Worm (Caenorhabditis elegans) whole organism, L2 larva: ENCODE results near the gene klp-3.
A peak's percentile ranks its signal among the peaks of the same experiment; 100 is the strongest.

Experiments
- C34F6.9 ChIP-seq: fragments of 150-350 bp; optimal IDR thresholded peaks from 2 replicates; lab custom pipeline; 2014; ENCODE audit warnings: missing biosample characterization, missing genetic modification characterization
- F13H6.1 ChIP-seq: sonication (generic microtip); optimal IDR thresholded peaks from 2 replicates; lab custom pipeline; 2016; ENCODE audit warnings: missing genetic modification characterization, missing compliant biosample characterization
- R02D3.7 ChIP-seq: fragments of 150-350 bp; optimal IDR thresholded peaks from 2 replicates; lab custom pipeline; 2014; ENCODE audit warnings: missing biosample characterization, missing genetic modification characterization
- Y55F3AM.14 ChIP-seq: fragments of 200-800 bp; sonication (Bioruptor generic); optimal IDR thresholded peaks from 2 replicates; lab custom pipeline; 2018; ENCODE audit warnings: mild to moderate bottlenecking, missing genetic modification characterization, missing compliant biosample characterization
- ZK546.5 ChIP-seq: sonication (generic microtip); optimal IDR thresholded peaks from 2 replicates; lab custom pipeline; 2017; ENCODE audit warnings: missing biosample characterization, missing genetic modification characterization
- aly-2 ChIP-seq: fragments of 150-350 bp; optimal IDR thresholded peaks from 2 replicates; lab custom pipeline; 2014; ENCODE audit warnings: missing biosample characterization, missing genetic modification characterization
- blmp-1 ChIP-seq: sonication (generic microtip); optimal IDR thresholded peaks from 2 replicates; lab custom pipeline; 2017; ENCODE audit warnings: missing genetic modification characterization, mild to moderate bottlenecking, missing compliant biosample characterization, antibody characterized with exemption, moderate library complexity; ENCODE audit not compliant: insufficient read depth
- ceh-16 ChIP-seq: fragments of 150-350 bp; optimal IDR thresholded peaks from 2 replicates; lab custom pipeline; 2014; ENCODE audit warnings: missing biosample characterization, missing genetic modification characterization
- ceh-82 ChIP-seq: fragments of 150-350 bp; optimal IDR thresholded peaks from 2 replicates; lab custom pipeline; 2014; ENCODE audit warnings: missing biosample characterization, missing genetic modification characterization
- crh-2 ChIP-seq: sonication (generic microtip); optimal IDR thresholded peaks from 2 replicates; lab custom pipeline; 2017; ENCODE audit warnings: missing biosample characterization, missing genetic modification characterization
- dmd-4 ChIP-seq: sonication (generic microtip); optimal IDR thresholded peaks from 2 replicates; lab custom pipeline; 2017; ENCODE audit warnings: missing biosample characterization, missing genetic modification characterization
- egl-27 ChIP-seq: sonication (generic microtip); optimal IDR thresholded peaks from 3 replicates; lab custom pipeline; 2017; ENCODE audit warnings: missing biosample characterization, missing genetic modification reagents, missing genetic modification characterization
- elt-1 ChIP-seq: fragments of 150-350 bp; optimal IDR thresholded peaks from 2 replicates; lab custom pipeline; 2014; ENCODE audit warnings: missing biosample characterization, missing genetic modification characterization
- elt-3 ChIP-seq: sonication (generic microtip); optimal IDR thresholded peaks from 2 replicates; lab custom pipeline; 2017; ENCODE audit warnings: missing biosample characterization, missing genetic modification characterization
- fos-1 ChIP-seq: fragments of 150-350 bp; optimal IDR thresholded peaks from 2 replicates; lab custom pipeline; 2014; ENCODE audit warnings: missing biosample characterization, missing genetic modification characterization
- gmeb-1 ChIP-seq: fragments of 150-350 bp; optimal IDR thresholded peaks from 2 replicates; lab custom pipeline; 2014; ENCODE audit warnings: missing biosample characterization, missing genetic modification characterization
- lin-11 ChIP-seq: fragments of 150-350 bp; sonication (generic microtip); optimal IDR thresholded peaks from 2 replicates; lab custom pipeline; 2014; ENCODE audit warnings: missing biosample characterization, missing genetic modification characterization, inconsistent platforms, mixed read lengths
- lin-13 ChIP-seq: fragments of 150-350 bp; optimal IDR thresholded peaks from 2 replicates; lab custom pipeline; 2014; ENCODE audit warnings: missing biosample characterization, missing genetic modification reagents, missing genetic modification characterization
- lin-39 ChIP-seq: fragments of 150-350 bp; optimal IDR thresholded peaks from 2 replicates; lab custom pipeline; 2014; ENCODE audit warnings: missing biosample characterization, missing genetic modification reagents, missing genetic modification characterization
- lsy-2 ChIP-seq, 2 experiments: fragments of 150-350 bp in 1 of 2; sonication (generic microtip) in 1 of 2; optimal IDR thresholded peaks; 2 replicates each; lab custom pipeline; 2014 to 2017; ENCODE audit warnings: missing biosample characterization in 2 of 2, missing genetic modification characterization in 2 of 2
- mab-5 ChIP-seq: fragments of 150-350 bp; optimal IDR thresholded peaks from 2 replicates; lab custom pipeline; 2014; ENCODE audit warnings: missing biosample characterization, missing genetic modification characterization
- mbf-1 ChIP-seq: sonication (generic microtip); optimal IDR thresholded peaks from 2 replicates; lab custom pipeline; 2017; ENCODE audit warnings: missing biosample characterization, missing genetic modification characterization
- mdl-1 ChIP-seq, 2 experiments: fragments of 150-350 bp in 1 of 2; sonication (generic microtip) in 1 of 2; optimal IDR thresholded peaks; 2 replicates each; lab custom pipeline; 2017; ENCODE audit warnings: missing biosample characterization in 2 of 2, missing genetic modification characterization in 2 of 2
- nhr-10 ChIP-seq: sonication (generic microtip); optimal IDR thresholded peaks from 2 replicates; lab custom pipeline; 2017; ENCODE audit warnings: missing biosample characterization, missing genetic modification characterization
- nhr-11 ChIP-seq: fragments of 150-350 bp; optimal IDR thresholded peaks from 2 replicates; lab custom pipeline; 2014; ENCODE audit warnings: missing biosample characterization, missing genetic modification characterization
- nhr-12 ChIP-seq: fragments of 150-350 bp; optimal IDR thresholded peaks from 2 replicates; lab custom pipeline; 2014; ENCODE audit warnings: missing biosample characterization, missing genetic modification characterization
- nhr-129 ChIP-seq: fragments of 150-350 bp; optimal IDR thresholded peaks from 2 replicates; lab custom pipeline; 2014; ENCODE audit warnings: missing biosample characterization, missing genetic modification characterization
- nhr-21 ChIP-seq: fragments of 150-350 bp; optimal IDR thresholded peaks from 2 replicates; lab custom pipeline; 2014; ENCODE audit warnings: missing biosample characterization, missing genetic modification characterization
- nhr-23 ChIP-seq: fragments of 150-350 bp; optimal IDR thresholded peaks from 2 replicates; lab custom pipeline; 2014; ENCODE audit warnings: missing biosample characterization, missing genetic modification reagents, missing genetic modification characterization
- nhr-237 ChIP-seq: fragments of 150-350 bp; optimal IDR thresholded peaks from 2 replicates; lab custom pipeline; 2014; ENCODE audit warnings: missing biosample characterization, missing genetic modification characterization
- nhr-25 ChIP-seq: fragments of 150-350 bp; sonication (generic microtip); optimal IDR thresholded peaks from 3 replicates; lab custom pipeline; 2014; ENCODE audit warnings: missing biosample characterization, missing genetic modification characterization
- nhr-6 ChIP-seq: fragments of 150-350 bp; optimal IDR thresholded peaks from 2 replicates; lab custom pipeline; 2014; ENCODE audit warnings: missing biosample characterization, missing genetic modification characterization
- peb-1 ChIP-seq: fragments of 150-350 bp; optimal IDR thresholded peaks from 2 replicates; lab custom pipeline; 2014; ENCODE audit warnings: missing biosample characterization, missing genetic modification characterization
- sem-4 ChIP-seq: fragments of 150-350 bp; optimal IDR thresholded peaks from 2 replicates; lab custom pipeline; 2014; ENCODE audit warnings: missing biosample characterization, missing genetic modification reagents, missing genetic modification characterization
- sma-3 ChIP-seq: sonication (generic microtip); optimal IDR thresholded peaks from 2 replicates; lab custom pipeline; 2016; ENCODE audit warnings: missing genetic modification reagents, missing genetic modification characterization, missing compliant biosample characterization
- sma-9 ChIP-seq, 2 experiments: fragments of 150-350 bp in 1 of 2; sonication (generic microtip) in 1 of 2; optimal IDR thresholded peaks; 2 replicates each; lab custom pipeline; 2014 to 2016; ENCODE audit warnings: missing genetic modification characterization in 2 of 2, mild to moderate bottlenecking in 1 of 2, missing biosample characterization in 1 of 2, missing compliant biosample characterization in 1 of 2, missing genetic modification reagents in 1 of 2, moderate library complexity in 1 of 2
- snpc-4 ChIP-seq: fragments of 150-350 bp; optimal IDR thresholded peaks from 2 replicates; lab custom pipeline; 2014; ENCODE audit warnings: missing biosample characterization, missing genetic modification characterization
- unc-39 ChIP-seq: fragments of 150-350 bp; optimal IDR thresholded peaks from 2 replicates; lab custom pipeline; 2014; ENCODE audit warnings: missing biosample characterization, missing genetic modification characterization
- unc-55 ChIP-seq: fragments of 150-350 bp; sonication (generic microtip); optimal IDR thresholded peaks from 3 replicates; lab custom pipeline; 2014; ENCODE audit warnings: missing biosample characterization, missing genetic modification reagents, missing genetic modification characterization
- unc-62 ChIP-seq: fragments of 150-350 bp; optimal IDR thresholded peaks from 2 replicates; lab custom pipeline; 2014; ENCODE audit warnings: missing biosample characterization, missing genetic modification reagents, missing genetic modification characterization
- zag-1 ChIP-seq: fragments of 150-350 bp; optimal IDR thresholded peaks from 2 replicates; lab custom pipeline; 2014; ENCODE audit warnings: missing biosample characterization, missing genetic modification characterization
- ztf-1 ChIP-seq: fragments of 200-800 bp; sonication (Bioruptor generic); conservative IDR thresholded peaks from 2 replicates; pipeline ENCODE4 v1.3.6; 2022; ENCODE audit warnings: missing genetic modification characterization, missing compliant biosample characterization
- ztf-11 ChIP-seq: sonication (generic microtip); optimal IDR thresholded peaks from 2 replicates; lab custom pipeline; 2017; ENCODE audit warnings: missing biosample characterization, missing genetic modification characterization
- ztf-4 ChIP-seq: fragments of 150-350 bp; optimal IDR thresholded peaks from 2 replicates; lab custom pipeline; 2014; ENCODE audit warnings: missing biosample characterization, missing genetic modification characterization

The klp-3 gene

ce11 chrII:7801899-7802298, 40.3 kb upstream of the klp-3 start:
- TF ChIP-seq elt-1 = peak; percentile 82
- peak; percentile 51 for TF ChIP-seq sma-9 (GFP tag; optimal IDR thresholded peaks at IDR 0.05; lab: Kevin White, UChicago)
- no peak for TF ChIP-seq sma-9 (tag; optimal IDR thresholded peaks at IDR 0.05; lab: Kevin White, UChicago)
- no peak for TF ChIP-seq nhr-237 (tag; lab: Kevin White, UChicago)
- no peak for TF ChIP-seq ZK546.5 (tag; lab: Kevin White, UChicago)
- TF ChIP-seq nhr-25 (tag; lab: Kevin White, UChicago) = peak; percentile 16
- TF ChIP-seq ceh-16 (tag; lab: Kevin White, UChicago) = peak; percentile 98
- no peak for TF ChIP-seq lsy-2 (tag; optimal IDR thresholded peaks at IDR 0.05; lab: Kevin White, UChicago)
- TF ChIP-seq egl-27 (tag; lab: Kevin White, UChicago) = peak; percentile 3
- TF ChIP-seq, all 48 proteins: peak for 5

- TF ChIP-seq sma-3 (GFP tag; lab: Kevin White, UChicago) = no peak
- TF ChIP-seq nhr-25 (tag; lab: Kevin White, UChicago) = peak; percentile 8
- TF ChIP-seq ceh-16 (tag; lab: Kevin White, UChicago) = peak; percentile 85
- no peak for TF ChIP-seq nhr-10
- TF ChIP-seq elt-1 = peak; percentile 17
Measured at ce11 chrII:7803174-7803573, 39.0 kb upstream of the klp-3 start.

ce11 chrII:7806054-7806453, 36.1 kb upstream of the klp-3 start:
- TF ChIP-seq sma-3 (GFP tag; lab: Kevin White, UChicago) (no peak), nhr-21 (tag; lab: Kevin White, UChicago) (no peak), zag-1 (no peak), unc-39 (tag; lab: Kevin White, UChicago) (no peak)

ce11 chrII:7806872-7807271, 35.3 kb upstream of the klp-3 start:
- TF ChIP-seq nhr-12 (tag; lab: Kevin White, UChicago) = no peak
- no peak for TF ChIP-seq sma-3 (GFP tag; lab: Kevin White, UChicago)
- TF ChIP-seq aly-2 (tag; lab: Kevin White, UChicago) = no peak
- TF ChIP-seq elt-3 = no peak
- TF ChIP-seq F13H6.1 (tag; lab: Kevin White, UChicago) = peak; percentile 1
- no peak for TF ChIP-seq crh-2
- TF ChIP-seq gmeb-1 (tag; lab: Kevin White, UChicago) = peak; percentile 55
- TF ChIP-seq nhr-25 (tag; lab: Kevin White, UChicago) = peak; percentile 89
- no peak for TF ChIP-seq nhr-23 (tag; lab: Kevin White, UChicago)
- TF ChIP-seq blmp-1 (tag; lab: Kevin White, UChicago) = peak; percentile 85
- TF ChIP-seq lin-39 (tag; lab: Kevin White, UChicago) = no peak
- TF ChIP-seq lin-11 = no peak
- no peak for TF ChIP-seq sma-9 (GFP tag; optimal IDR thresholded peaks at IDR 0.05; lab: Kevin White, UChicago)
- no peak for TF ChIP-seq sma-9 (tag; optimal IDR thresholded peaks at IDR 0.05; lab: Kevin White, UChicago)
- no peak for TF ChIP-seq nhr-237 (tag; lab: Kevin White, UChicago)
- TF ChIP-seq dmd-4 (tag; lab: Kevin White, UChicago) = no peak
- no peak for TF ChIP-seq fos-1 (tag; lab: Kevin White, UChicago)
- no peak for TF ChIP-seq lsy-2 (tag; optimal IDR thresholded peaks at IDR 0.05; lab: Kevin White, UChicago)
- TF ChIP-seq ztf-11 = no peak
- no peak for TF ChIP-seq mbf-1 (tag; lab: Kevin White, UChicago)
- no peak for TF ChIP-seq nhr-11 (tag; lab: Kevin White, UChicago)
- no peak for TF ChIP-seq Y55F3AM.14 (GFP tag; lab: Kevin White, UChicago)
- TF ChIP-seq ceh-82 = no peak
- no peak for TF ChIP-seq lin-13 (GFP tag; lab: Kevin White, UChicago)
- no peak for TF ChIP-seq unc-55 (GFP tag; lab: Kevin White, UChicago)
- TF ChIP-seq ZK546.5 (tag; lab: Kevin White, UChicago) = no peak
- no peak for TF ChIP-seq C34F6.9 (tag; lab: Kevin White, UChicago)
- no peak for TF ChIP-seq peb-1
- no peak for TF ChIP-seq unc-39 (tag; lab: Kevin White, UChicago)
- TF ChIP-seq, all 48 proteins: peak for 4

DNA sequence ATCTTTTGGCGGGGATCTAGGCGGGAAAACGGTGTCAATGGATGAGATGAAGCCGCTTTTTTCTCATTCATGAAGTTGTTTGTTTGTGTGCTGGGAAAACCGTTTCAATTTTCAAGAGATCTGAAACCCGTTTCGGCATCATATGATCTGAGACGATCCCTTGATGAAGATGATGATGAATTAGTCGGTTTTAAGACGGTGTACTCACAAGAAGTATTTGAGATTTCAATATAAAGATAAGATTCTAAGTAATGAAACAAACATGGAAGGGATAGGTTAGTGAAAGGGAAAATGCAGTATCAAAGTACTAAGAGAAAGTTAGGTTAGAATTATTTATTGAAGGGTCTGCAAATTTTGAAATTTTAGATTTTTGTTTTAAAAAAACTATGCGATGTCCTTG, 34.0 kb upstream of the klp-3 start:
- TF ChIP-seq nhr-6 (tag; lab: Kevin White, UChicago) (no peak), lin-13 (GFP tag; lab: Kevin White, UChicago) (no peak), unc-39 (tag; lab: Kevin White, UChicago) (no peak), blmp-1 (tag; lab: Kevin White, UChicago) (peak; percentile 93), lin-39 (tag; lab: Kevin White, UChicago) (no peak), zag-1 (no peak), ztf-1 (GFP tag; lab: Robert Waterston, UW) (no peak), ceh-16 (tag; lab: Kevin White, UChicago) (peak; percentile 87), elt-3 (no peak), mdl-1 (tag; optimal IDR thresholded peaks at IDR 0.05; lab: Kevin White, UChicago) (no peak), unc-55 (GFP tag; lab: Kevin White, UChicago) (no peak), Y55F3AM.14 (GFP tag; lab: Kevin White, UChicago) (no peak), R02D3.7 (no peak), snpc-4 (no peak), ZK546.5 (tag; lab: Kevin White, UChicago) (no peak), nhr-129 (no peak), mab-5 (tag; lab: Kevin White, UChicago) (no peak), sem-4 (tag; lab: Kevin White, UChicago) (no peak), unc-62 (GFP tag; lab: Kevin White, UChicago) (no peak), nhr-21 (tag; lab: Kevin White, UChicago) (no peak), ztf-4 (tag; lab: Kevin White, UChicago) (no peak), nhr-11 (tag; lab: Kevin White, UChicago) (no peak)
